Worm (Caenorhabditis elegans) whole organism, early embryonic: ENCODE data around the gene M163.5.
"Not testable (repeated sequence)": the region's sequence is repeated elsewhere in the genome, so short reads cannot be mapped to it uniquely, and the experiment has no call there.

Source experiments
- B0310.2 ChIP-seq: sonication (generic microtip); optimal IDR thresholded peaks from 2 replicates; lab custom pipeline; 2016; ENCODE audit warnings: mild to moderate bottlenecking, missing genetic modification characterization, missing compliant biosample characterization
- F13C5.2 ChIP-seq: sonication (generic microtip); optimal IDR thresholded peaks from 2 replicates; lab custom pipeline; 2017; ENCODE audit warnings: mild to moderate bottlenecking, missing genetic modification characterization, inconsistent platforms, missing compliant biosample characterization
- aly-1 ChIP-seq: sonication (generic microtip); optimal IDR thresholded peaks from 2 replicates; lab custom pipeline; 2016; ENCODE audit warnings: missing genetic modification characterization, missing compliant biosample characterization
- ama-1 ChIP-seq: fragments of 150-350 bp; optimal IDR thresholded peaks from 2 replicates; lab custom pipeline; 2014
- ceh-13 ChIP-seq: fragments of 200-800 bp; sonication (Bioruptor generic); optimal IDR thresholded peaks from 2 replicates; lab custom pipeline; 2018; ENCODE audit warnings: mild to moderate bottlenecking, missing genetic modification characterization, missing compliant biosample characterization
- ceh-36 ChIP-seq: sonication (generic microtip); optimal IDR thresholded peaks from 2 replicates; lab custom pipeline; 2016; ENCODE audit warnings: missing genetic modification characterization, inconsistent platforms, missing compliant biosample characterization
- ets-7 ChIP-seq: sonication (generic microtip); optimal IDR thresholded peaks from 2 replicates; lab custom pipeline; 2016; ENCODE audit warnings: missing genotype, missing genetic modification characterization, missing compliant biosample characterization
- flt-1 ChIP-seq: fragments of 200-800 bp; sonication (Bioruptor generic); IDR thresholded peaks from 2 replicates; pipeline ENCODE4 v1.3.6; 2022; ENCODE audit warnings: missing genetic modification characterization, missing compliant biosample characterization
- hmbx-1 ChIP-seq: sonication (generic microtip); optimal IDR thresholded peaks from 2 replicates; lab custom pipeline; 2016; ENCODE audit warnings: mild to moderate bottlenecking, missing genetic modification characterization, missing compliant biosample characterization
- hmg-4 ChIP-seq: fragments of 200-800 bp; sonication (Bioruptor generic); optimal IDR thresholded peaks from 2 replicates; lab custom pipeline; 2018; ENCODE audit warnings: mild to moderate bottlenecking, missing genetic modification characterization, missing compliant biosample characterization
- hnd-1 ChIP-seq: sonication (generic microtip); optimal IDR thresholded peaks from 2 replicates; lab custom pipeline; 2016; ENCODE audit warnings: missing genetic modification characterization, missing compliant biosample characterization
- pes-1 ChIP-seq: fragments of 200-800 bp; sonication (Bioruptor generic); IDR thresholded peaks from 2 replicates; pipeline ENCODE4 v1.3.6; 2022; ENCODE audit warnings: missing genetic modification reagents, missing genetic modification characterization, missing compliant biosample characterization
- scrt-1 ChIP-seq: fragments of 200-800 bp; sonication (Bioruptor generic); IDR thresholded peaks from 2 replicates; pipeline ENCODE4 v1.3.6; 2022; ENCODE audit warnings: missing genetic modification characterization, missing compliant biosample characterization
- sea-1 ChIP-seq: fragments of 200-800 bp; sonication (Bioruptor generic); conservative IDR thresholded peaks from 2 replicates; pipeline ENCODE4 v1.3.6; 2022; ENCODE audit warnings: missing genetic modification characterization, missing compliant biosample characterization
- tbx-11 ChIP-seq: fragments of 200-800 bp; sonication (Bioruptor generic); IDR thresholded peaks from 2 replicates; pipeline ENCODE4 v1.3.6; 2022; ENCODE audit warnings: missing genetic modification characterization, missing compliant biosample characterization
- tbx-37 ChIP-seq: fragments of 200-800 bp; sonication (Bioruptor generic); conservative IDR thresholded peaks from 2 replicates; pipeline ENCODE4 v1.3.6; 2022; ENCODE audit warnings: missing genetic modification reagents, missing genetic modification characterization, missing compliant biosample characterization
- tra-4 ChIP-seq: sonication (generic microtip); optimal IDR thresholded peaks from 2 replicates; lab custom pipeline; 2017; ENCODE audit warnings: missing genetic modification characterization, missing compliant biosample characterization

M163.5 gene

ce11 chrX:14516560-14516959 is 42.7 kb downstream of the M163.5 start, which contains the start of gene D1025.10:
D1025.10 (plus strand) TSS chrX:14516860.
- TF ChIP-seq tbx-37 (GFP tag; lab: Robert Waterston, UW) (no peak), ets-7 (no peak), B0310.2 (tag; lab: Kevin White, UChicago) (no peak), hmbx-1 (tag; lab: Kevin White, UChicago) (no peak), tra-4 (tag; lab: Kevin White, UChicago) (no peak), aly-1 (tag; lab: Kevin White, UChicago) (no peak), pes-1 (GFP tag; lab: Robert Waterston, UW) (no peak)

- TF ChIP-seq pes-1 (GFP tag; lab: Robert Waterston, UW), result no peak
- no peak for TF ChIP-seq scrt-1 (GFP tag; lab: Robert Waterston, UW)
- TF ChIP-seq hnd-1 (tag; lab: Kevin White, UChicago), result no peak
- TF ChIP-seq aly-1 (tag; lab: Kevin White, UChicago), result no peak
- no peak for TF ChIP-seq ceh-13 (GFP tag; lab: Kevin White, UChicago)
- no peak for TF ChIP-seq flt-1 (GFP tag; lab: Robert Waterston, UW)
- TF ChIP-seq sea-1, result no peak
- TF ChIP-seq B0310.2 (tag; lab: Kevin White, UChicago), result no peak
- no peak for TF ChIP-seq ceh-36 (tag; lab: Kevin White, UChicago)
- TF ChIP-seq F13C5.2 (tag; lab: Kevin White, UChicago), result no peak
- no peak for TF ChIP-seq ets-7
- no peak for TF ChIP-seq tra-4 (tag; lab: Kevin White, UChicago)
- no peak for TF ChIP-seq tbx-37 (GFP tag; lab: Robert Waterston, UW)
- no peak for TF ChIP-seq hmbx-1 (tag; lab: Kevin White, UChicago)
- TF ChIP-seq ama-1, result no peak
- TF ChIP-seq tbx-11, result no peak
- no peak for TF ChIP-seq hmg-4 (GFP tag; lab: Kevin White, UChicago)
Observed at ce11 chrX:14517842-14518241, 44.0 kb downstream of the M163.5 start.

ce11 chrX:14520463-14520862 is 46.6 kb downstream of the M163.5 start, which contains the start of gene D1025.1:
D1025.1 (plus strand) TSS chrX:14520763.
- TF ChIP-seq ets-7, result no peak
- TF ChIP-seq hmbx-1 (tag; lab: Kevin White, UChicago), result no peak
- no peak for TF ChIP-seq sea-1
- no peak for TF ChIP-seq hnd-1 (tag; lab: Kevin White, UChicago)
- TF ChIP-seq pes-1 (GFP tag; lab: Robert Waterston, UW), result no peak
- no peak for TF ChIP-seq tbx-37 (GFP tag; lab: Robert Waterston, UW)
- no peak for TF ChIP-seq aly-1 (tag; lab: Kevin White, UChicago)
- TF ChIP-seq hmg-4 (GFP tag; lab: Kevin White, UChicago), result no peak
- TF ChIP-seq F13C5.2 (tag; lab: Kevin White, UChicago), result no peak
- no peak for TF ChIP-seq ceh-36 (tag; lab: Kevin White, UChicago)
- TF ChIP-seq ama-1, result no peak
- no peak for TF ChIP-seq tra-4 (tag; lab: Kevin White, UChicago)
- no peak for TF ChIP-seq B0310.2 (tag; lab: Kevin White, UChicago)
- TF ChIP-seq scrt-1 (GFP tag; lab: Robert Waterston, UW), result no peak
- no peak for TF ChIP-seq tbx-11
- no peak for TF ChIP-seq ceh-13 (GFP tag; lab: Kevin White, UChicago)
- no peak for TF ChIP-seq flt-1 (GFP tag; lab: Robert Waterston, UW)

- TF ChIP-seq pes-1 (GFP tag; lab: Robert Waterston, UW), result no peak
- no peak for TF ChIP-seq F13C5.2 (tag; lab: Kevin White, UChicago)
- TF ChIP-seq scrt-1 (GFP tag; lab: Robert Waterston, UW), result no peak
- TF ChIP-seq hmg-4 (GFP tag; lab: Kevin White, UChicago), result no peak
- no peak for TF ChIP-seq sea-1
- no peak for TF ChIP-seq ets-7
- TF ChIP-seq B0310.2 (tag; lab: Kevin White, UChicago), result no peak
- TF ChIP-seq tra-4 (tag; lab: Kevin White, UChicago), result no peak
- no peak for TF ChIP-seq hmbx-1 (tag; lab: Kevin White, UChicago)
- TF ChIP-seq flt-1 (GFP tag; lab: Robert Waterston, UW), result no peak
- no peak for TF ChIP-seq ceh-36 (tag; lab: Kevin White, UChicago)
- TF ChIP-seq tbx-11, result no peak
- no peak for TF ChIP-seq aly-1 (tag; lab: Kevin White, UChicago)
- TF ChIP-seq ama-1, result no peak
- no peak for TF ChIP-seq tbx-37 (GFP tag; lab: Robert Waterston, UW)
Observed at ce11 chrX:14523275-14523674, 49.4 kb downstream of the M163.5 start, which contains the start of gene nspc-16. nspc-16 (plus strand) TSS chrX:14523575.

ce11 chrX:14525081-14525324 is 51.2 kb downstream of the M163.5 start, which contains the start of gene nspc-17:
nspc-17 (minus strand) TSS chrX:14525181.
- TF ChIP-seq flt-1 (GFP tag; lab: Robert Waterston, UW); pes-1 (GFP tag; lab: Robert Waterston, UW); sea-1: not testable (repeated sequence)

- TF ChIP-seq ceh-13 (GFP tag; lab: Kevin White, UChicago), result peak; percentile 39
- no peak for TF ChIP-seq hnd-1 (tag; lab: Kevin White, UChicago)
- TF ChIP-seq hmbx-1 (tag; lab: Kevin White, UChicago), result no peak
- TF ChIP-seq tbx-37 (GFP tag; lab: Robert Waterston, UW), result peak; percentile 60
- no peak for TF ChIP-seq tbx-11
- peak; percentile 98 for TF ChIP-seq F13C5.2 (tag; lab: Kevin White, UChicago)
- TF ChIP-seq hmg-4 (GFP tag; lab: Kevin White, UChicago), result peak; percentile 95
- TF ChIP-seq sea-1, result peak; percentile 79
- no peak for TF ChIP-seq scrt-1 (GFP tag; lab: Robert Waterston, UW)
- no peak for TF ChIP-seq B0310.2 (tag; lab: Kevin White, UChicago)
- TF ChIP-seq pes-1 (GFP tag; lab: Robert Waterston, UW), result no peak; the same call in 1 of the 2 replicates
- TF ChIP-seq aly-1 (tag; lab: Kevin White, UChicago), result no peak
- peak; percentile 8 for TF ChIP-seq ceh-36 (tag; lab: Kevin White, UChicago)
- no peak for TF ChIP-seq tra-4 (tag; lab: Kevin White, UChicago)
- no peak for TF ChIP-seq ets-7
- TF ChIP-seq flt-1 (GFP tag; lab: Robert Waterston, UW), result 0 out of 2 replicates have a peak, but pooled peaks have one; percentile 8
- TF ChIP-seq ama-1, result no peak
Observed at ce11 chrX:14525325-14526305, 51.8 kb downstream of the M163.5 start.
